Fruit fly (Drosophila melanogaster): ENCODE data around the gene CG31286.

dm6 chr3R:6644334-6644733 lies 3.3 kb downstream of the CG31286 start, which contains the start of gene Ass:
- TF ChIP-seq CG6792 (GFP tag; optimal IDR thresholded peaks at IDR 0.05): no peak
- no peak for TF ChIP-seq OdsH (GFP tag; optimal IDR thresholded peaks at IDR 0.05)
- TF ChIP-seq CG16779 (tag; optimal IDR thresholded peaks at IDR 0.05): no peak
- no peak for TF ChIP-seq Blimp-1 (GFP tag; optimal IDR thresholded peaks at IDR 0.05)
- no peak for TF ChIP-seq cyc (GFP tag; optimal IDR thresholded peaks at IDR 0.05)
- no peak for TF ChIP-seq Sox102F (GFP tag; optimal IDR thresholded peaks at IDR 0.05)
- TF ChIP-seq fd59A (GFP tag; optimal IDR thresholded peaks at IDR 0.05): no peak
- no peak for TF ChIP-seq CG7368 (GFP tag; optimal IDR thresholded peaks at IDR 0.05)
